Fruit fly (Drosophila melanogaster): ENCODE results near the gene Fuca.
A peak's percentile ranks its signal among the peaks of the same experiment; 100 is the strongest.

The Fuca gene

dm6 chr3L:11483135-11483534 lies 39.4 kb downstream of the Fuca start (continued):
- TF ChIP-seq CG31224 (GFP tag; IDR thresholded peaks at IDR 0.05) (no peak), CG34224 (GFP tag; IDR thresholded peaks at IDR 0.05; ENCODE audit: partially characterized antibody) (no peak), ewg (GFP tag; optimal IDR thresholded peaks at IDR 0.05) (peak; percentile 9), CG9727 (GFP tag; optimal IDR thresholded peaks at IDR 0.05) (peak; percentile 65), CG11723 (GFP tag; optimal IDR thresholded peaks at IDR 0.05) (no peak), CG13775 (GFP tag; optimal IDR thresholded peaks at IDR 0.05) (peak; percentile 31), CG8944 (GFP tag; optimal IDR thresholded peaks at IDR 0.05) (peak; percentile 15), Optix (GFP tag; IDR thresholded peaks at IDR 0.05) (no peak), CG16863 (GFP tag; optimal IDR thresholded peaks at IDR 0.05) (peak; percentile 2), Pdp1 (GFP tag; optimal IDR thresholded peaks at IDR 0.05) (peak; percentile 7 to 40), Aef1 (GFP tag; IDR thresholded peaks at IDR 0.05) (no peak), bcd (GFP tag; optimal IDR thresholded peaks at IDR 0.05) (peak; percentile 39), D (optimal IDR thresholded peaks at IDR 0.05) (no peak), D (GFP tag; optimal IDR thresholded peaks at IDR 0.05) (peak; percentile 63), D19B (GFP tag; optimal IDR thresholded peaks at IDR 0.05) (peak; percentile 33), MTF-1 (GFP tag; optimal IDR thresholded peaks at IDR 0.05; ENCODE audit: borderline replicate concordance) (no peak), CG18619 (GFP tag; optimal IDR thresholded peaks at IDR 0.05) (peak; percentile 32), cwo (GFP tag; optimal IDR thresholded peaks at IDR 0.05) (no peak), h (optimal IDR thresholded peaks at IDR 0.05) (no peak), ind (GFP tag; optimal IDR thresholded peaks at IDR 0.05) (peak; percentile 8), Chrac-16 (GFP tag; optimal IDR thresholded peaks at IDR 0.05) (peak; percentile 24), btn (GFP tag; optimal IDR thresholded peaks at IDR 0.05) (peak; percentile 29), tgo (GFP tag; IDR thresholded peaks at IDR 0.05) (peak; percentile 18; the same call in 1 of the 3 replicates), Ets65A (GFP tag) (peak; percentile 95), CG34422 (GFP tag; IDR thresholded peaks at IDR 0.05) (0 out of 3 replicates have a peak, but pooled peaks have one; percentile 32), CG12391 (tag; optimal IDR thresholded peaks at IDR 0.05) (peak; percentile 45), CG7987 (GFP tag; optimal IDR thresholded peaks at IDR 0.05) (no peak), CHES-1-like (GFP tag; optimal IDR thresholded peaks at IDR 0.05) (peak; percentile 28), HmgD (GFP tag; optimal IDR thresholded peaks at IDR 0.05) (no peak), CG18262 (tag; optimal IDR thresholded peaks at IDR 0.05) (peak; percentile 70), CG5953 (GFP tag; IDR thresholded peaks at IDR 0.05) (no peak), CG14710 (tag; optimal IDR thresholded peaks at IDR 0.05) (peak; percentile 36), E2f1 (GFP tag; IDR thresholded peaks at IDR 0.05) (peak; percentile 43; the same call in 1 of the 2 replicates), tap (tag; optimal IDR thresholded peaks at IDR 0.05) (peak; percentile 14), mld (GFP tag; IDR thresholded peaks at IDR 0.05; ENCODE audit: partially characterized antibody) (0 out of 3 replicates have a peak, but pooled peaks have one; percentile 26), CG30431 (GFP tag; optimal IDR thresholded peaks at IDR 0.05) (peak; percentile 18), eve (GFP tag; optimal IDR thresholded peaks at IDR 0.05) (peak in 1 of 2 experiments; percentile 67), tx (GFP tag; optimal IDR thresholded peaks at IDR 0.05) (peak; percentile 32), D19A (tag; optimal IDR thresholded peaks at IDR 0.05) (peak; percentile 23), pb (GFP tag; optimal IDR thresholded peaks at IDR 0.05) (peak; percentile 39), Abd-B (GFP tag; optimal IDR thresholded peaks at IDR 0.05) (peak; percentile 34), CG9437 (GFP tag; optimal IDR thresholded peaks at IDR 0.05) (peak; percentile 38), org-1 (GFP tag; optimal IDR thresholded peaks at IDR 0.05) (peak; percentile 33), prd (optimal IDR thresholded peaks at IDR 0.05) (no peak), prd (GFP tag; IDR thresholded peaks at IDR 0.05) (peak; percentile 61; the same call in 2 of the 3 replicates), CG7372 (GFP tag; IDR thresholded peaks at IDR 0.05) (0 out of 2 replicates have a peak, but pooled peaks have one; percentile 9), gem (tag; optimal IDR thresholded peaks at IDR 0.05) (peak; percentile 72), phol (tag; optimal IDR thresholded peaks at IDR 0.05) (peak; percentile 56), tio (GFP tag; optimal IDR thresholded peaks at IDR 0.05) (peak; percentile 51), CG2129 (GFP tag; IDR thresholded peaks at IDR 0.05; ENCODE audit: partially characterized antibody) (no peak), CG9215 (GFP tag; IDR thresholded peaks at IDR 0.05) (0 out of 2 replicates have a peak, but pooled peaks have one; percentile 6)
